Fruit fly (Drosophila melanogaster): Measurements from ENCODE around the gene Sf3b5.

The Sf3b5 gene

DNA sequence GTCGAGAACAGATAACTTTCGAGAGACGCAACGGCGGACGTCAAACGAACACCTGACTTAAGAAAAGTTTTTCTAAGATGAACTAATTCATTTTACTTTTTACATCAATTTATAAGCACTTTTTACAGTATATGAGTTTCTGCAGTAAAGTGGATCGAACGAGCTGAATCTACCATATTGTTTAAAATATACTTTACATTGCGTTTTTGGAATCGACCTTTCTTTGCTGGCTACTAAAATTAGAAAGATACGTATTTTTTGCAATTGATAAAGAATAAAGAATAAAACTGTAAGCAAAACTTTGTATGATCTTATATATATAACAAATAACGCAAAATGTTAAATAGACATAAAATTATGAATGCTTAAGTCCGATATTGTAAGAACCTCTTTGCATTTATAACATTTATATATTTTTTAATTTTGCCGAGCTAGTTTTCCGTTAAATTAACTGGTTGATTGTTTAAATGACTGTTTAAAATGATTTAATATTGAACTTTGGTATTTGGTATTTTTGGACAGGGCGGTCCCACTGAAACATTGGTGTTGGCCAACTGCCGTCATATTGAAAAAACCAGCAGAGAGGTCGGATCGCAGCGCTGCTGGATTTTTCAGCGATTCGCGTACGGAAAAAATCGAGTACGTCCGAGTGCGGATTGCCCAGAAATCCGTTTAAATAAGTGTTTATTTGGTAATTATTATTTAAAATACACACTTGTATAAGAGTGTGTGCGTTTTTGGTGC is 37.0 kb upstream of the Sf3b5 start, which contains the start of gene Kdm2 (continued):
- TF ChIP-seq CG30020 (tag; optimal IDR thresholded peaks at IDR 0.05), result peak; percentile 18
- no peak for TF ChIP-seq Hey (tag; optimal IDR thresholded peaks at IDR 0.05)
- TF ChIP-seq twi (tag; optimal IDR thresholded peaks at IDR 0.05), result peak; percentile 0
- no peak for TF ChIP-seq tna (GFP tag; IDR thresholded peaks at IDR 0.05; ENCODE audit: partially characterized antibody)
- peak; percentile 48 for TF ChIP-seq CG4617 (GFP tag; optimal IDR thresholded peaks at IDR 0.05; ENCODE audit: borderline replicate concordance)
- TF ChIP-seq hkb (optimal IDR thresholded peaks at IDR 0.05), result no peak
- no peak for TF ChIP-seq hkb (GFP tag; IDR thresholded peaks at IDR 0.05)
- TF ChIP-seq CG12299 (tag; optimal IDR thresholded peaks at IDR 0.05), result peak; percentile 0
- peak; percentile 12 for TF ChIP-seq gem (tag; optimal IDR thresholded peaks at IDR 0.05)
- peak; percentile 14 for TF ChIP-seq Max (GFP tag; optimal IDR thresholded peaks at IDR 0.05)
- TF ChIP-seq CG6689 (GFP tag; IDR thresholded peaks at IDR 0.05), result no peak
- peak; percentile 7 for TF ChIP-seq CG4854 (GFP tag; optimal IDR thresholded peaks at IDR 0.05)
- TF ChIP-seq H15 (GFP tag; IDR thresholded peaks at IDR 0.05), result no peak
- TF ChIP-seq CG14860 (GFP tag; IDR thresholded peaks at IDR 0.05; ENCODE audit: partially characterized antibody), result no peak
- peak; percentile 83 for TF ChIP-seq HLHmδ (GFP tag; optimal IDR thresholded peaks at IDR 0.05)

DNA sequence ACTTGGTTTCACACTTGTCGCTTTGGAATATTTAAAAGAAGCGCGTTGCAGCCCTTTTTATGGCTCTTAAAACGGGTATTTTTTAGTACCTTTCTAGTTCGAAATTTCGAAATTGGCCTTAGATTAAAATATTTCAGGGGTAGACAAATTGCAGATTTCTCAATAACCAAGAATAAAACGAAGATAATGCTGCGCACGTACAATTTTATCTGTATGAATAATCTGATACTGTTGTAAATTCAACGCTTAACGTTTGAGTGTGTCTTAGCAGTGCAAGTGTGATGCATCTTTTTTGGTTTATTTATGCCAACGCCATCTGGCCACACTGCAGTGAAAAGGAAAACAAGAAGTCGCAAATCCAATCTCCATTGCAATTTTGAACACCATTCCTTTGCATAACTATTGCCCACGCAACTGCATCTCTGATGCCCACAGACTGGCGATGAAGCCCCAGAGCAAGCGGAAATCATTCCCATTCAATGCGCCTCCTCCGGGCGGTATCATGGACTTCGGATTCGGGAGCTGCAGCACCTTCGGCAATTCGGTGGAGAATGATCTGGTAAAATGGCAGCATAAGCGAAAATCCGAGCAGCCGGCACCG is 35.5 kb upstream of the Sf3b5 start, which contains the start of gene Nmdmc:
Gene Nmdmc, minus strand, starts transcription at position 37 of the 601 bp plus-strand sequence.
- peak; percentile 87 for TF ChIP-seq nerfin-1 (tag; optimal IDR thresholded peaks at IDR 0.05)
- TF ChIP-seq CG34376 (GFP tag; optimal IDR thresholded peaks at IDR 0.05), result peak; percentile 26
- no peak for TF ChIP-seq Hmx (GFP tag; optimal IDR thresholded peaks at IDR 0.05)
- TF ChIP-seq CTCF (GFP tag; optimal IDR thresholded peaks at IDR 0.05), result peak; percentile 18
- TF ChIP-seq CG33557 (GFP tag; optimal IDR thresholded peaks at IDR 0.05), result peak; percentile 12
- peak; percentile 50 for TF ChIP-seq Blimp-1 (GFP tag; optimal IDR thresholded peaks at IDR 0.05)
- no peak for TF ChIP-seq Fer2 (tag; optimal IDR thresholded peaks at IDR 0.05)
- TF ChIP-seq lbe (GFP tag; optimal IDR thresholded peaks at IDR 0.05), result peak; percentile 29
- no peak for TF ChIP-seq Dek (tag; optimal IDR thresholded peaks at IDR 0.05)
- TF ChIP-seq CG17829 (tag; optimal IDR thresholded peaks at IDR 0.05), result peak; percentile 20
- no peak for TF ChIP-seq CG12071 (GFP tag; optimal IDR thresholded peaks at IDR 0.05)
- no peak for TF ChIP-seq CG30403 (GFP tag; optimal IDR thresholded peaks at IDR 0.05)
- TF ChIP-seq CG1602 (GFP tag; optimal IDR thresholded peaks at IDR 0.05), result no peak
- no peak for TF ChIP-seq Sry-β (GFP tag; optimal IDR thresholded peaks at IDR 0.05)
- TF ChIP-seq CG3847 (GFP tag; IDR thresholded peaks at IDR 0.05), result no peak
- no peak for TF ChIP-seq CG4424 (GFP tag; optimal IDR thresholded peaks at IDR 0.05)
- TF ChIP-seq zen (tag; optimal IDR thresholded peaks at IDR 0.05), result peak; percentile 8
- TF ChIP-seq CG1603 (tag; optimal IDR thresholded peaks at IDR 0.05), result peak; percentile 60
- no peak for TF ChIP-seq CG32772 (GFP tag; IDR thresholded peaks at IDR 0.05)
- no peak for TF ChIP-seq CG13296 (GFP tag; optimal IDR thresholded peaks at IDR 0.05)
- TF ChIP-seq B-H2 (GFP tag; optimal IDR thresholded peaks at IDR 0.05), result no peak
- TF ChIP-seq CG12659 (GFP tag; optimal IDR thresholded peaks at IDR 0.05), result peak; percentile 43
- TF ChIP-seq al (GFP tag; IDR thresholded peaks at IDR 0.05), result no peak
- no peak for TF ChIP-seq Hr78 (GFP tag; optimal IDR thresholded peaks at IDR 0.05)
- TF ChIP-seq Taf1 (GFP tag; IDR thresholded peaks at IDR 0.05), result no peak
- no peak for TF ChIP-seq gce (GFP tag; IDR thresholded peaks at IDR 0.05)
- TF ChIP-seq CG14710 (tag; optimal IDR thresholded peaks at IDR 0.05), result peak; percentile 80
- TF ChIP-seq slp2 (GFP tag; optimal IDR thresholded peaks at IDR 0.05), result no peak
- TF ChIP-seq wek (GFP tag; optimal IDR thresholded peaks at IDR 0.05), result no peak
- TF ChIP-seq sc (optimal IDR thresholded peaks at IDR 0.05), result no peak
- no peak for TF ChIP-seq sc (GFP tag; optimal IDR thresholded peaks at IDR 0.05)
- no peak for TF ChIP-seq CG7786 (GFP tag; optimal IDR thresholded peaks at IDR 0.05)
- TF ChIP-seq eyg (GFP tag; optimal IDR thresholded peaks at IDR 0.05), result no peak
- no peak for TF ChIP-seq H15 (GFP tag; IDR thresholded peaks at IDR 0.05)
- TF ChIP-seq CG14050 (GFP tag; IDR thresholded peaks at IDR 0.05), result no peak

Data from whole organism, embryonic.